Worm (Caenorhabditis elegans) whole organism, young adult: Measurements from ENCODE around the gene BE10.3.

Experiments used
- T26A5.8 ChIP-seq: sonication (generic microtip); optimal IDR thresholded peaks from 2 replicates; lab custom pipeline; 2016; ENCODE audit warnings: missing genetic modification characterization, missing compliant biosample characterization
- Y56A3A.18 ChIP-seq: fragments of 200-800 bp; sonication (Bioruptor generic); IDR thresholded peaks from 2 replicates; pipeline ENCODE4 v1.3.6; 2022; ENCODE audit warnings: missing genetic modification reagents, missing genetic modification characterization, missing compliant biosample characterization
- Y95B8A.8 ChIP-seq: fragments of 200-800 bp; sonication (Bioruptor generic); IDR thresholded peaks from 2 replicates; pipeline ENCODE4 v1.3.6; 2022; ENCODE audit warnings: missing genetic modification reagents, missing genetic modification characterization, missing compliant biosample characterization
- aptf-2 ChIP-seq: fragments of 200-800 bp; sonication (Bioruptor generic); conservative IDR thresholded peaks from 2 replicates; pipeline ENCODE4 v1.3.6; 2022; ENCODE audit warnings: missing genetic modification reagents, missing genetic modification characterization, missing compliant biosample characterization
- attf-3 ChIP-seq: fragments of 200-800 bp; sonication (Bioruptor generic); conservative IDR thresholded peaks from 2 replicates; pipeline ENCODE4 v1.3.6; 2022; ENCODE audit warnings: missing genetic modification reagents, missing genetic modification characterization, missing compliant biosample characterization
- attf-5 ChIP-seq: fragments of 200-800 bp; sonication (Bioruptor generic); optimal IDR thresholded peaks from 2 replicates; lab custom pipeline; 2018; ENCODE audit warnings: mild to moderate bottlenecking, missing genetic modification characterization, missing compliant biosample characterization
- cebp-1 ChIP-seq, 2 experiments: fragments of 200-800 bp in 1 of 2; sonication (Bioruptor generic) in 1 of 2; sonication (generic microtip) in 1 of 2; IDR thresholded peaks in 1 of 2; optimal IDR thresholded peaks in 1 of 2; 2 replicates each; pipeline versions ENCODE4 v1.3.6 to Lab custom; 2017 to 2022; ENCODE audit warnings: missing compliant biosample characterization in 2 of 2, missing genetic modification characterization in 2 of 2, mild to moderate bottlenecking in 1 of 2, missing genetic modification reagents in 1 of 2, moderate library complexity in 1 of 2
- chd-7 ChIP-seq: sonication (generic microtip); optimal IDR thresholded peaks from 2 replicates; lab custom pipeline; 2016; ENCODE audit warnings: mild to moderate bottlenecking, missing genetic modification characterization, moderate library complexity, missing compliant biosample characterization
- dpff-1 ChIP-seq: sonication (generic microtip); optimal IDR thresholded peaks from 2 replicates; lab custom pipeline; 2017; ENCODE audit warnings: mild to moderate bottlenecking, missing genetic modification characterization, missing compliant biosample characterization
- efl-1 ChIP-seq: fragments of 150-350 bp; optimal IDR thresholded peaks from 2 replicates; lab custom pipeline; 2014; ENCODE audit warnings: missing biosample characterization, missing genetic modification reagents, missing genetic modification characterization
- egrh-3 ChIP-seq: fragments of 200-800 bp; sonication (Bioruptor generic); IDR thresholded peaks from 2 replicates; pipeline ENCODE4 v1.3.6; 2022; ENCODE audit warnings: missing genetic modification reagents, missing genetic modification characterization, missing compliant biosample characterization
- fkh-3 ChIP-seq: sonication (generic microtip); optimal IDR thresholded peaks from 2 replicates; lab custom pipeline; 2016; ENCODE audit warnings: mild to moderate bottlenecking, missing genetic modification characterization, missing compliant biosample characterization
- hlh-12 ChIP-seq: sonication (generic microtip); optimal IDR thresholded peaks from 2 replicates; lab custom pipeline; 2016; ENCODE audit warnings: missing genetic modification characterization, missing compliant biosample characterization
- hlh-26 ChIP-seq: fragments of 200-800 bp; sonication (Bioruptor generic); conservative IDR thresholded peaks from 2 replicates; pipeline ENCODE4 v1.3.6; 2022; ENCODE audit warnings: missing genetic modification reagents, missing genetic modification characterization, missing compliant biosample characterization
- hmg-1.2 ChIP-seq: fragments of 200-800 bp; sonication (Bioruptor generic); IDR thresholded peaks from 2 replicates; pipeline ENCODE4 v1.3.6; 2022; ENCODE audit warnings: missing genetic modification reagents, missing genetic modification characterization, missing compliant biosample characterization
- let-526 ChIP-seq: fragments of 200-800 bp; sonication (Bioruptor generic); IDR thresholded peaks from 2 replicates; pipeline ENCODE4 v1.3.6; 2022; ENCODE audit warnings: missing genetic modification reagents, missing genetic modification characterization, missing compliant biosample characterization
- lin-26 ChIP-seq: fragments of 200-800 bp; sonication (Bioruptor generic); IDR thresholded peaks from 2 replicates; pipeline ENCODE4 v1.3.6; 2022; ENCODE audit warnings: missing genetic modification reagents, missing genetic modification characterization, missing compliant biosample characterization
- lin-54 ChIP-seq: fragments of 200-800 bp; sonication (Bioruptor generic); optimal IDR thresholded peaks from 2 replicates; lab custom pipeline; 2018; ENCODE audit warnings: mild to moderate bottlenecking, missing genetic modification characterization, missing compliant biosample characterization
- madf-3 ChIP-seq: fragments of 200-800 bp; sonication (Bioruptor generic); IDR thresholded peaks from 2 replicates; pipeline ENCODE4 v1.3.6; 2022; ENCODE audit warnings: missing genetic modification reagents, missing genetic modification characterization, missing compliant biosample characterization
- madf-6 ChIP-seq: fragments of 200-800 bp; sonication (Bioruptor generic); IDR thresholded peaks from 2 replicates; pipeline ENCODE4 v1.3.6; 2022; ENCODE audit warnings: missing genetic modification reagents, missing genetic modification characterization, missing compliant biosample characterization
- madf-8 ChIP-seq: fragments of 200-800 bp; sonication (Bioruptor generic); conservative IDR thresholded peaks from 2 replicates; pipeline ENCODE4 v1.3.6; 2022; ENCODE audit warnings: missing genetic modification reagents, missing genetic modification characterization, missing compliant biosample characterization
- mcd-1 ChIP-seq: fragments of 200-800 bp; sonication (Bioruptor generic); IDR thresholded peaks from 2 replicates; pipeline ENCODE4 v1.3.6; 2022; ENCODE audit warnings: missing genetic modification reagents, missing genetic modification characterization, missing compliant biosample characterization
- nfyb-1 ChIP-seq: fragments of 200-800 bp; sonication (Bioruptor generic); IDR thresholded peaks from 2 replicates; pipeline ENCODE4 v1.3.6; 2022; ENCODE audit warnings: missing genetic modification reagents, missing genetic modification characterization, missing compliant biosample characterization
- nhr-179 ChIP-seq: sonication (generic microtip); optimal IDR thresholded peaks from 2 replicates; lab custom pipeline; 2016; ENCODE audit warnings: mild to moderate bottlenecking, missing genetic modification characterization, missing compliant biosample characterization
- nhr-27 ChIP-seq: fragments of 200-800 bp; sonication (Bioruptor generic); optimal IDR thresholded peaks from 2 replicates; lab custom pipeline; 2018; ENCODE audit warnings: mild to moderate bottlenecking, missing genetic modification characterization, moderate library complexity, missing compliant biosample characterization
- nhr-80 ChIP-seq: sonication (generic microtip); optimal IDR thresholded peaks from 2 replicates; lab custom pipeline; 2016; ENCODE audit warnings: missing genetic modification characterization, missing compliant biosample characterization
- pha-4 ChIP-seq: fragments of 150-350 bp; sonication (generic microtip); optimal IDR thresholded peaks from 2 replicates; lab custom pipeline; 2014; ENCODE audit warnings: missing biosample characterization, missing genetic modification reagents, missing genetic modification characterization
- rec-8 ChIP-seq, 2 experiments: sonication (generic microtip); optimal IDR thresholded peaks; 2 replicates each; lab custom pipeline; 2016; ENCODE audit warnings: mild to moderate bottlenecking in 2 of 2, missing genetic modification characterization in 2 of 2, missing genetic modification reagents in 2 of 2, missing genotype in 2 of 2, missing biosample characterization in 1 of 2, missing compliant biosample characterization in 1 of 2, moderate library complexity in 1 of 2
- snpc-3.4 ChIP-seq: sonication (generic microtip); optimal IDR thresholded peaks from 2 replicates; lab custom pipeline; 2017; ENCODE audit warnings: missing genetic modification characterization, mild to moderate bottlenecking, missing compliant biosample characterization, antibody characterized with exemption, moderate library complexity, missing genotype, missing genetic modification reagents
- somi-1 ChIP-seq: fragments of 200-800 bp; sonication (Bioruptor generic); optimal IDR thresholded peaks from 2 replicates; lab custom pipeline; 2018; ENCODE audit warnings: mild to moderate bottlenecking, missing genetic modification characterization, missing compliant biosample characterization
- tbp1 ChIP-seq: fragments of 200-800 bp; sonication (Bioruptor generic); optimal IDR thresholded peaks from 2 replicates; lab custom pipeline; 2018; ENCODE audit warnings: mild to moderate bottlenecking, missing genetic modification characterization, missing compliant biosample characterization
- zfh-2 ChIP-seq: fragments of 200-800 bp; sonication (Bioruptor generic); conservative IDR thresholded peaks from 2 replicates; pipeline ENCODE4 v1.3.6; 2022; ENCODE audit warnings: missing genetic modification reagents, missing genetic modification characterization, missing compliant biosample characterization
- ztf-22 ChIP-seq: fragments of 200-800 bp; sonication (Bioruptor generic); optimal IDR thresholded peaks from 2 replicates; lab custom pipeline; 2018; ENCODE audit warnings: mild to moderate bottlenecking, missing genetic modification characterization, moderate library complexity, missing compliant biosample characterization
- ztf-25 ChIP-seq: fragments of 200-800 bp; sonication (Bioruptor generic); IDR thresholded peaks from 2 replicates; pipeline ENCODE4 v1.3.6; 2022; ENCODE audit warnings: missing genetic modification reagents, missing genetic modification characterization, missing compliant biosample characterization
- ztf-26 ChIP-seq: sonication (generic microtip); optimal IDR thresholded peaks from 2 replicates; lab custom pipeline; 2017; ENCODE audit warnings: missing genetic modification characterization, missing compliant biosample characterization

The BE10.3 gene

ce11 chrIII:12838913-12839366 is 31.1 kb downstream of the BE10.3 start, which contains the start of gene Y37D8A.4:
Gene Y37D8A.4 (minus strand): TSS chrIII:12838963.
- TF ChIP-seq snpc-3.4 (tag; lab: Kevin White, UChicago) = no peak
- TF ChIP-seq nhr-27 (tag; lab: Kevin White, UChicago) = no peak
- peak; percentile 67 for TF ChIP-seq somi-1 (GFP tag; lab: Kevin White, UChicago)
- peak; percentile 34 for TF ChIP-seq chd-7 (tag; lab: Kevin White, UChicago)
- TF ChIP-seq let-526 (GFP tag; lab: Robert Waterston, UW) = no peak
- no peak for TF ChIP-seq rec-8 (tag; optimal IDR thresholded peaks at IDR 0.05; lab: Kevin White, UChicago)
- TF ChIP-seq hmg-1.2 = peak; percentile 40; the same call in 1 of the 2 replicates
- TF ChIP-seq nhr-80 (tag; lab: Kevin White, UChicago) = peak; percentile 57
- TF ChIP-seq hlh-26 (GFP tag; lab: Robert Waterston, UW) = no peak
- TF ChIP-seq lin-54 = peak; percentile 23
- TF ChIP-seq cebp-1 (GFP tag; IDR thresholded peaks at IDR 0.05; lab: Robert Waterston, UW) = no peak
- peak; percentile 69 for TF ChIP-seq cebp-1 (tag; optimal IDR thresholded peaks at IDR 0.05; lab: Kevin White, UChicago)
- TF ChIP-seq zfh-2 (GFP tag; lab: Robert Waterston, UW) = peak; percentile 82
- no peak for TF ChIP-seq Y95B8A.8 (GFP tag; lab: Robert Waterston, UW)
- TF ChIP-seq Y56A3A.18 (GFP tag; lab: Robert Waterston, UW) = no peak
- no peak for TF ChIP-seq madf-8 (GFP tag; lab: Robert Waterston, UW)
- TF ChIP-seq madf-3 (GFP tag; lab: Robert Waterston, UW) = no peak
- TF ChIP-seq hlh-12 (tag; lab: Kevin White, UChicago) = no peak
- no peak for TF ChIP-seq nhr-179 (tag; lab: Kevin White, UChicago)
- TF ChIP-seq fkh-3 (tag; lab: Kevin White, UChicago) = no peak
- TF ChIP-seq attf-3 (GFP tag; lab: Robert Waterston, UW) = no peak
- no peak for TF ChIP-seq dpff-1 (tag; lab: Kevin White, UChicago)
- no peak for TF ChIP-seq T26A5.8 (tag; lab: Kevin White, UChicago)
- TF ChIP-seq egrh-3 (GFP tag; lab: Robert Waterston, UW) = peak; percentile 93
- no peak for TF ChIP-seq efl-1 (GFP tag; lab: Kevin White, UChicago)
- 0 out of 2 replicates have a peak, but pooled peaks have one; percentile 9 for TF ChIP-seq nfyb-1 (GFP tag; lab: Robert Waterston, UW)
- peak; percentile 59 for TF ChIP-seq attf-5 (GFP tag; lab: Kevin White, UChicago)
- 0 out of 2 replicates have a peak, but pooled peaks have one; percentile 30 for TF ChIP-seq lin-26 (GFP tag; lab: Robert Waterston, UW)
- no peak; the same call in 1 of the 2 replicates for TF ChIP-seq mcd-1 (GFP tag; lab: Robert Waterston, UW)
- TF ChIP-seq ztf-26 (tag; lab: Kevin White, UChicago) = peak; percentile 76
- TF ChIP-seq tbp1 = peak; percentile 48
- TF ChIP-seq ztf-22 = peak; percentile 44

ce11 chrIII:12840204-12840603 is 32.4 kb downstream of the BE10.3 start:
- TF ChIP-seq efl-1 (GFP tag; lab: Kevin White, UChicago) = peak; percentile 50
- peak; percentile 88 for TF ChIP-seq aptf-2 (GFP tag; lab: Robert Waterston, UW)
- no peak for TF ChIP-seq ztf-25 (GFP tag; lab: Robert Waterston, UW)
- TF ChIP-seq pha-4 (tag; lab: Kevin White, UChicago) = no peak
- TF ChIP-seq madf-6 (GFP tag; lab: Robert Waterston, UW) = peak; percentile 52; the same call in 1 of the 2 replicates
- TF ChIP-seq madf-8 (GFP tag; lab: Robert Waterston, UW) = 0 out of 2 replicates have a peak, but pooled peaks have one; percentile 11
